Worm (Caenorhabditis elegans): ENCODE measurements around the gene H08M01.1.

H08M01.1 gene

DNA sequence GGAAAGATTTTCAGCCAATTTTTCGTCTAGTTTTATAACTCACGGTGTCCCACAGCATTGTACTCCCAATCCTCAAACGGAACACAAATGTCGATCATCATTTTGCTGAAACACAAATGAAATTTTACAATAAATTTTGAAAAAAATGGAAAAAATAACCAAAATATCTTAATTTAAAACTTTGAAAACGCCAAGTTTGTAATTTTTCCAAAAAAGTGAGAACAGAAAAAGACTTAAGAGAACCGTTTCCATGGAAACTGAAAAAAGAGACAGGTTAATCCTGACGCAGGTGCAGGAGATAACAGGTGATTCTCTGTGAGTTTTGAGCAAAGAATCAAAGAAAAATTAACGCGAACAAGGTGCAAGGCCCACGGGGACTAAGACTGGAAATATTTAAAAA, 15.3 kb downstream of the H08M01.1 start, which contains the start of gene Y45F10D.15:
Gene Y45F10D.15, minus strand, starts transcription at position 101 of the 400 bp plus-strand sequence.
- TF ChIP-seq rnt-1 (tag; optimal IDR thresholded peaks at IDR 0.05) (no peak), egl-27 (tag; optimal IDR thresholded peaks at IDR 0.05) (no peak), efl-3 (GFP tag; optimal IDR thresholded peaks at IDR 0.05) (no peak), blmp-1 (tag; optimal IDR thresholded peaks at IDR 0.05) (no peak), ztf-4 (tag; optimal IDR thresholded peaks at IDR 0.05) (no peak), isw-1 (GFP tag; IDR thresholded peaks at IDR 0.05) (no peak), xbp-1 (tag; optimal IDR thresholded peaks at IDR 0.05) (no peak), ceh-90 (tag; optimal IDR thresholded peaks at IDR 0.05) (no peak), nhr-85 (tag) (no peak), mab-9 (GFP tag; IDR thresholded peaks at IDR 0.05) (no peak), unc-86 (tag; optimal IDR thresholded peaks at IDR 0.05) (no peak), dsc-1 (tag; optimal IDR thresholded peaks at IDR 0.05) (no peak), fkh-10 (GFP tag; optimal IDR thresholded peaks at IDR 0.05) (no peak), irx-1 (tag; optimal IDR thresholded peaks at IDR 0.05) (no peak), tlp-1 (tag; optimal IDR thresholded peaks at IDR 0.05) (no peak), nhr-77 (tag; optimal IDR thresholded peaks at IDR 0.05) (no peak)

DNA sequence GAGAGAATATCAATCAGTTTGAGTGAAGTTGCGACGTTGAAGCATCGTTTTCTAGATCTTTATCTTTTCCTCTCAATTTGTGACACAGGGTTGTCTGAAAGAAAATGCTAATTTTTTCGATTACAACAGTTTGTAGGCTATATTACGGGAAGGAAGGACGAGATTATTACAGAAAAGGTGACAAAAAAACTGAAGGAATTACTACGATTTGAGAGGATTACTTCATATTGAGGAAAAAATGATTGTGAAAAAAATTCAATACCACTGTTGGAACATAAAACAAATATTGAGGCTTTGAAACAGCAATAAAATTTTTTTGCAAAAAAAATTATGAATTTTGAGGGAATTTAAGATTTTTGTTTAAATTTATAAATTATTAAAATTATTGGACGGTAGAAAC, 28.5 kb downstream of the H08M01.1 start, which contains the start of gene Y45F10D.14:
Gene Y45F10D.14, minus strand, starts transcription at position 101 of the 400 bp plus-strand sequence.
- no peak for TF ChIP-seq xbp-1 (tag; optimal IDR thresholded peaks at IDR 0.05)

DNA sequence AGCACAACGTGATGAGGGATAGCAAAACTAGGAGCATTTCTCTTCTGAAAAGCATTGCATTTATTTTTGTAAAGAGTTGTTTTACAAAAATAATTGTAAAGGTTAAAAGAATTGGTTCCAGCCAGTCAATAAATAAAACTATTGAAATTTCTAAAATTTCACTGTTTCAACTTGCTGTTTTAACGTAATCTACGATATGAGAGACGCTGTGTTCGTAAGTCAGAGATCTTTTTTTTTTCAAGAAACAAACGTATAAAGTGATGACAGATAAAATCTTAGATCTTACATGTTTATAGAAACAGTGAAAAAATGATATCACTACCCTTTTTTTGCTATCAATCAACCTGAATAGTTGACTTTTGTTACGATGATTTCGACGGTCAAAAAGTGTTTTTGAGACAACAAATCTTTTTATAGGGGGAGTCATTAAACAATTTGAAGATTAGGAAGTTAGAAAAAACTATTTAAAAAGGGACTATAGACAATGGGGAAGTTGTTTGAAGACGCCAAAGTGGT, 38.3 kb downstream of the H08M01.1 start, which contains the start of gene Y45F10D.6:
Gene Y45F10D.6, minus strand, starts transcription at position 51 of the 516 bp plus-strand sequence.
- TF ChIP-seq unc-130 (tag; optimal IDR thresholded peaks at IDR 0.05) (no peak), ets-5 (GFP tag; IDR thresholded peaks at IDR 0.05) (no peak), dpl-1 (GFP tag; optimal IDR thresholded peaks at IDR 0.05) (no peak), efl-1 (optimal IDR thresholded peaks at IDR 0.05) (no peak), efl-1 (GFP tag; optimal IDR thresholded peaks at IDR 0.05 in 1 of 2) (peak in 1 of 2 experiments; percentile 46), nhr-76 (tag; optimal IDR thresholded peaks at IDR 0.05) (no peak), elt-3 (tag; optimal IDR thresholded peaks at IDR 0.05) (peak in 1 of 6 experiments; percentile 59), nhr-85 (tag) (peak; percentile 68), nhr-71 (tag; optimal IDR thresholded peaks at IDR 0.05) (no peak), unc-62 (GFP tag; optimal IDR thresholded peaks at IDR 0.05) (no peak)

DNA sequence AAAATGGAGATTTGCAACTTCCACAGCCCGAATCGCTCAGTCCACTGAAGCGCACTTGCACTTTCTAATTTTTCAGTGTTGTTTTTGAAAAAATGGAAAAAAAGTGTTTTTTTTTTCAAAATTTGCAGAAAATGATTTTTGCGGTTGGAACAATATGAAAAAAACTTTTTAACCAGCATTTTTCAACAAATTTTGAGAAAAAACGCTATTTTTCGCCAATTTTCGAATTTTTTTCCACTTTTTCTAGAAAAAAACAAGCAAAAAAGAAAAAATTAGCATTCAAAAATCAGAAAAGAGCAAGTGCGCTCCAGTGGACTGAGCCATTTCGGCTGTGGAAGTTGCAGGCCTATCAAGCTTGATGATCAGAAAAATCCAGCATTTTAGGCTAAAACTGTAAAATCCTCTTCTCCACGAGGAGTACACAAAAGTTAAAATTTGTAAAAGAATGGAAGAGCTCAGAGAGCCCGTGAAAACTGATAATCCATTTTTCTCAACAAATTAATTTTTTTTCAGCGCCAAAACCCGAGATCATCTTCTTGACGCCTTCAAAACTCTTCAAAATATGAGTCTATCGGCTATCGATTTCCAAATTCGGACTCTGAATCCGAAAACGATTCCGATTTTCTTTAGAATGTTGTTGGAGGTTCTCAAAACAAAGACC, 40.8 kb downstream of the H08M01.1 start:
- TF ChIP-seq C16A3.4 (tag; optimal IDR thresholded peaks at IDR 0.05) (no peak), aly-2 (tag; optimal IDR thresholded peaks at IDR 0.05) (peak; percentile 85), fkh-8 (tag; optimal IDR thresholded peaks at IDR 0.05) (no peak), dsc-1 (tag; optimal IDR thresholded peaks at IDR 0.05) (no peak), zag-1 (tag; optimal IDR thresholded peaks at IDR 0.05) (no peak), efl-1 (optimal IDR thresholded peaks at IDR 0.05) (no peak), efl-1 (GFP tag; optimal IDR thresholded peaks at IDR 0.05 in 1 of 2) (peak in 1 of 2 experiments; percentile 39), C04F5.9 (tag; optimal IDR thresholded peaks at IDR 0.05) (no peak), C34B4.2 (tag; optimal IDR thresholded peaks at IDR 0.05) (no peak), zip-4 (GFP tag; optimal IDR thresholded peaks at IDR 0.05) (no peak), grh-1 (GFP tag; IDR thresholded peaks at IDR 0.05) (0 out of 2 replicates have a peak, but pooled peaks have one; percentile 21), ceh-88 (GFP tag; IDR thresholded peaks at IDR 0.05) (no peak), sup-37 (GFP tag; optimal IDR thresholded peaks at IDR 0.05) (no peak), nhr-85 (tag) (no peak), lin-14 (GFP tag; optimal IDR thresholded peaks at IDR 0.05) (no peak), ceh-90 (tag; optimal IDR thresholded peaks at IDR 0.05) (no peak), unc-62 (GFP tag; optimal IDR thresholded peaks at IDR 0.05) (no peak), fos-1 (tag; optimal IDR thresholded peaks at IDR 0.05) (no peak), fkh-4 (tag; optimal IDR thresholded peaks at IDR 0.05; ENCODE audit: borderline replicate concordance) (no peak), mdl-1 (tag; optimal IDR thresholded peaks at IDR 0.05) (no peak), nhr-19 (GFP tag; conservative IDR thresholded peaks at IDR 0.05) (no peak), unc-98 (GFP tag; IDR thresholded peaks at IDR 0.05) (no peak), lin-13 (GFP tag; optimal IDR thresholded peaks at IDR 0.05) (no peak), xbp-1 (tag; optimal IDR thresholded peaks at IDR 0.05) (no peak), lsy-2 (tag; optimal IDR thresholded peaks at IDR 0.05) (no peak), vab-15 (tag; optimal IDR thresholded peaks at IDR 0.05) (no peak), ceh-63 (GFP tag; optimal IDR thresholded peaks at IDR 0.05) (no peak), tbx-2 (tag; optimal IDR thresholded peaks at IDR 0.05) (no peak)

All from whole organism, L1 larva.